Fruit fly (Drosophila melanogaster): Measurements from ENCODE around the gene CG34133.

Gene CG34133

dm6 chr3R:29861432-29862249 lies 7.5 kb upstream of the CG34133 start, which contains the start of the genes CG15514 and RpS8 (continued):
- TF ChIP-seq ci (GFP tag; IDR thresholded peaks at IDR 0.05), result peak; percentile 75
- TF ChIP-seq D19A (tag; optimal IDR thresholded peaks at IDR 0.05), result peak; percentile 66
- TF ChIP-seq Scr (GFP tag; IDR thresholded peaks at IDR 0.05; ENCODE audit: partially characterized antibody), result no peak
- TF ChIP-seq sr (GFP tag; IDR thresholded peaks at IDR 0.05), result peak; percentile 10; the same call in 1 of the 3 replicates
- peak; percentile 84 for TF ChIP-seq lab (GFP tag; optimal IDR thresholded peaks at IDR 0.05)
- TF ChIP-seq kni (GFP tag; optimal IDR thresholded peaks at IDR 0.05), result peak; percentile 60
- TF ChIP-seq pnt (GFP tag; optimal IDR thresholded peaks at IDR 0.05), result no peak
- TF ChIP-seq E2f2 (GFP tag; IDR thresholded peaks at IDR 0.05), result peak; percentile 72
- no peak for TF ChIP-seq Chrac-16 (GFP tag; optimal IDR thresholded peaks at IDR 0.05)
- peak; percentile 39 for TF ChIP-seq twi (tag; optimal IDR thresholded peaks at IDR 0.05)
- TF ChIP-seq Sry-δ (GFP tag; optimal IDR thresholded peaks at IDR 0.05), result no peak
- TF ChIP-seq Max (GFP tag; optimal IDR thresholded peaks at IDR 0.05), result peak; percentile 94
- TF ChIP-seq CG11504 (tag; optimal IDR thresholded peaks at IDR 0.05), result peak; percentile 80
- no peak for TF ChIP-seq CG6854 (GFP tag; optimal IDR thresholded peaks at IDR 0.05)
- no peak for TF ChIP-seq danr (GFP tag; IDR thresholded peaks at IDR 0.05)
- TF ChIP-seq Trl (optimal IDR thresholded peaks at IDR 0.05), result no peak
- TF ChIP-seq Trl (GFP tag; optimal IDR thresholded peaks at IDR 0.05), result peak; percentile 41
- no peak for TF ChIP-seq tna (GFP tag; IDR thresholded peaks at IDR 0.05; ENCODE audit: partially characterized antibody)
- no peak for TF ChIP-seq GATAe (GFP tag; conservative IDR thresholded peaks at IDR 0.05)
- peak; percentile 4 for TF ChIP-seq fd64A (GFP tag; optimal IDR thresholded peaks at IDR 0.05)
- TF ChIP-seq Dref (GFP tag; IDR thresholded peaks at IDR 0.05), result no peak
- TF ChIP-seq eve (GFP tag; optimal IDR thresholded peaks at IDR 0.05), result no peak
- peak; percentile 3 for TF ChIP-seq CG12942 (GFP tag; optimal IDR thresholded peaks at IDR 0.05)
- peak; percentile 37; the same call in 1 of the 3 replicates for TF ChIP-seq tgo (GFP tag; IDR thresholded peaks at IDR 0.05)
- peak; percentile 3 for TF ChIP-seq CTCF (GFP tag; optimal IDR thresholded peaks at IDR 0.05)
- peak; percentile 49 for TF ChIP-seq CG6813 (GFP tag; optimal IDR thresholded peaks at IDR 0.05)
- TF ChIP-seq ken (GFP tag; IDR thresholded peaks at IDR 0.05), result 0 out of 3 replicates have a peak, but pooled peaks have one; percentile 38
- TF ChIP-seq maf-S (GFP tag; optimal IDR thresholded peaks at IDR 0.05), result no peak
- 0 out of 2 replicates have a peak, but pooled peaks have one; percentile 4 for TF ChIP-seq wdn (GFP tag; IDR thresholded peaks at IDR 0.05)
- peak; percentile 56 for TF ChIP-seq CG5180 (GFP tag; optimal IDR thresholded peaks at IDR 0.05)
- TF ChIP-seq Lhr (GFP tag; optimal IDR thresholded peaks at IDR 0.05), result peak; percentile 69
- TF ChIP-seq Adf1 (GFP tag; IDR thresholded peaks at IDR 0.05), result no peak; the same call in 1 of the 2 replicates
- no peak; the same call in 1 of the 2 replicates for TF ChIP-seq ara (GFP tag; IDR thresholded peaks at IDR 0.05)
- TF ChIP-seq CG1602 (GFP tag; optimal IDR thresholded peaks at IDR 0.05), result peak; percentile 18
- TF ChIP-seq fd3F (GFP tag; optimal IDR thresholded peaks at IDR 0.05), result peak; percentile 33
- TF ChIP-seq CG17912 (GFP tag; optimal IDR thresholded peaks at IDR 0.05), result peak; percentile 63
- peak; percentile 28 for TF ChIP-seq CG13624 (GFP tag; optimal IDR thresholded peaks at IDR 0.05)
- TF ChIP-seq CG18764 (GFP tag; optimal IDR thresholded peaks at IDR 0.05), result peak; percentile 18
- peak; percentile 65 for TF ChIP-seq Fer1 (GFP tag; optimal IDR thresholded peaks at IDR 0.05)
- TF ChIP-seq lov (optimal IDR thresholded peaks at IDR 0.05), result no peak
- TF ChIP-seq lov (GFP tag; IDR thresholded peaks at IDR 0.05), result no peak
- TF ChIP-seq onecut (GFP tag; IDR thresholded peaks at IDR 0.05), result peak; percentile 67
- TF ChIP-seq Med (GFP tag), result peak; percentile 90
- peak; percentile 49 for TF ChIP-seq CG10979 (tag; optimal IDR thresholded peaks at IDR 0.05)
- no peak for TF ChIP-seq Nf-YA (GFP tag; IDR thresholded peaks at IDR 0.05)
- TF ChIP-seq pzg (GFP tag; optimal IDR thresholded peaks at IDR 0.05), result peak; percentile 67
- TF ChIP-seq CG12769 (tag; optimal IDR thresholded peaks at IDR 0.05), result no peak
- TF ChIP-seq CG30020 (tag; optimal IDR thresholded peaks at IDR 0.05), result peak; percentile 72
- peak; percentile 74 for TF ChIP-seq gfzf (GFP tag; optimal IDR thresholded peaks at IDR 0.05)
